Fruit fly (Drosophila melanogaster) whole organism, wandering third instar larva: ENCODE measurements around the gene CG9300.

Source experiments
- Abd-B ChIP-seq: fragments of >200 bp; optimal IDR thresholded peaks from 2 replicates; lab custom pipeline; 2017; ENCODE audit warnings: missing biosample characterization, missing genetic modification characterization
- CG32264 ChIP-seq: fragments of 200-800 bp; sonication (Bioruptor generic); optimal IDR thresholded peaks from 2 replicates; lab custom pipeline; 2016; ENCODE audit warnings: missing biosample characterization, missing genetic modification characterization
- CrebA ChIP-seq: fragments of 200-800 bp; sonication (Bioruptor generic); optimal IDR thresholded peaks from 2 replicates; lab custom pipeline; 2016; ENCODE audit warnings: missing biosample characterization, mild to moderate bottlenecking, missing genetic modification characterization, borderline replicate concordance
- Dfd ChIP-seq: fragments of >200 bp; optimal IDR thresholded peaks from 2 replicates; lab custom pipeline; 2017; ENCODE audit warnings: missing biosample characterization, missing genetic modification characterization
- Hr78 ChIP-seq: fragments of >200 bp; optimal IDR thresholded peaks from 2 replicates; lab custom pipeline; 2017; ENCODE audit warnings: missing biosample characterization, missing genetic modification characterization
- Hr83 ChIP-seq: fragments of 200-300 bp; sonication (Bioruptor generic); optimal IDR thresholded peaks from 2 replicates; lab custom pipeline; 2016; ENCODE audit warnings: missing biosample characterization, mild to moderate bottlenecking, missing genetic modification characterization, moderate library complexity; ENCODE audit not compliant: poor library complexity, severe bottlenecking
- OdsH ChIP-seq: fragments of 200-800 bp; sonication (Bioruptor generic); optimal IDR thresholded peaks from 2 replicates; lab custom pipeline; 2016; ENCODE audit warnings: missing biosample characterization, mild to moderate bottlenecking, missing genetic modification characterization
- brk ChIP-seq: fragments of 200-800 bp; sonication (Bioruptor generic); optimal IDR thresholded peaks from 2 replicates; lab custom pipeline; 2016; ENCODE audit warnings: missing biosample characterization, mild to moderate bottlenecking, missing genetic modification characterization
- h ChIP-seq: fragments of 200-800 bp; sonication (Bioruptor generic); optimal IDR thresholded peaks from 3 replicates; lab custom pipeline; 2016; ENCODE audit warnings: missing biosample characterization, mild to moderate bottlenecking, missing genetic modification characterization
- pan ChIP-seq: fragments of >200 bp; optimal IDR thresholded peaks from 2 replicates; lab custom pipeline; 2017
- psq ChIP-seq: fragments of 200-800 bp; sonication (Bioruptor generic); optimal IDR thresholded peaks from 3 replicates; lab custom pipeline; 2017; ENCODE audit warnings: missing biosample characterization, mild to moderate bottlenecking, missing genetic modification characterization, moderate library complexity

dm6 chr3L:19519349-19519748 lies 32.9 kb upstream of the CG9300 start, which contains the start of gene Cpr76Bb:
- TF ChIP-seq Hr83 (GFP tag; lab: Kevin White, UChicago) (no peak), CG32264 (no peak), brk (GFP tag; lab: Kevin White, UChicago) (no peak), OdsH (GFP tag; lab: Kevin White, UChicago) (no peak), Abd-B (GFP tag; lab: Kevin White, UChicago) (no peak), psq (GFP tag; lab: Kevin White, UChicago) (no peak), h (GFP tag; lab: Kevin White, UChicago) (no peak), CrebA (no peak), Hr78 (GFP tag; lab: Kevin White, UChicago) (no peak), Dfd (GFP tag; lab: Kevin White, UChicago) (no peak), pan (no peak)
